In genomic region chrV:13445229-13445949, ce11 we compare ENCODE assay signal across 4 worm cellular contexts.
TF ChIP-seq lines count a peak whose summit lies in the region.

TSS of gene Y2H9A.4 (plus strand) at chrV:13445899.

TF ChIP-seq in whole organism, L1 larva, 84 proteins besides CTCF, POLR2A, EP300 and RAD21 (continues in another document):
- TF ChIP-seq rnt-1 (tag; optimal IDR thresholded peaks at IDR 0.05; lab: Kevin White, UChicago) (peak; percentile 13), nhr-85 (tag; lab: Kevin White, UChicago) (peak; percentile 80), isw-1 (GFP tag; IDR thresholded peaks at IDR 0.05; lab: Robert Waterston, UW) (no peak), ceh-63 (GFP tag; optimal IDR thresholded peaks at IDR 0.05; lab: Kevin White, UChicago) (no peak), nhr-237 (tag; optimal IDR thresholded peaks at IDR 0.05; lab: Kevin White, UChicago) (no peak), nhr-20 (tag; optimal IDR thresholded peaks at IDR 0.05; lab: Kevin White, UChicago) (peak; percentile 46), unc-98 (GFP tag; IDR thresholded peaks at IDR 0.05; lab: Robert Waterston, UW) (no peak), mab-9 (GFP tag; IDR thresholded peaks at IDR 0.05; lab: Robert Waterston, UW) (no peak), efl-1 (optimal IDR thresholded peaks at IDR 0.05; lab: Kevin White, UChicago) (peak in 1 of 2 experiments; percentile 4), efl-1 (GFP tag; optimal IDR thresholded peaks at IDR 0.05 in 1 of 2; lab: Kevin White, UChicago) (no peak), efl-3 (GFP tag; optimal IDR thresholded peaks at IDR 0.05; lab: Kevin White, UChicago) (no peak), ceh-88 (GFP tag; IDR thresholded peaks at IDR 0.05; lab: Robert Waterston, UW) (no peak), xbp-1 (tag; optimal IDR thresholded peaks at IDR 0.05; lab: Kevin White, UChicago) (no peak), sptf-1 (tag; optimal IDR thresholded peaks at IDR 0.05; lab: Kevin White, UChicago) (no peak), egl-13 (tag; optimal IDR thresholded peaks at IDR 0.05; lab: Kevin White, UChicago) (no peak), F16B12.6 (tag; optimal IDR thresholded peaks at IDR 0.05; lab: Kevin White, UChicago) (no peak), nhr-71 (tag; optimal IDR thresholded peaks at IDR 0.05; lab: Kevin White, UChicago) (peak; percentile 38), irx-1 (tag; optimal IDR thresholded peaks at IDR 0.05; lab: Kevin White, UChicago) (no peak), lsy-2 (tag; optimal IDR thresholded peaks at IDR 0.05; lab: Kevin White, UChicago) (peak; percentile 5 to 37), hlh-4 (tag; optimal IDR thresholded peaks at IDR 0.05; lab: Kevin White, UChicago) (no peak), blmp-1 (tag; optimal IDR thresholded peaks at IDR 0.05; lab: Kevin White, UChicago) (peak; percentile 48), tbx-2 (tag; optimal IDR thresholded peaks at IDR 0.05; lab: Kevin White, UChicago) (no peak), aly-2 (tag; optimal IDR thresholded peaks at IDR 0.05; lab: Kevin White, UChicago) (no peak), egl-27 (tag; optimal IDR thresholded peaks at IDR 0.05; lab: Kevin White, UChicago) (no peak), lin-15B (tag; optimal IDR thresholded peaks at IDR 0.05; lab: Kevin White, UChicago) (no peak)

TF ChIP-seq in whole organism, L2 larva, 48 proteins besides CTCF, POLR2A, EP300 and RAD21:
- TF ChIP-seq gmeb-1 (tag; optimal IDR thresholded peaks at IDR 0.05; lab: Kevin White, UChicago) (no peak), nhr-23 (tag; optimal IDR thresholded peaks at IDR 0.05; lab: Kevin White, UChicago) (no peak), crh-2 (tag; optimal IDR thresholded peaks at IDR 0.05; lab: Kevin White, UChicago) (peak; percentile 56), nhr-10 (tag; optimal IDR thresholded peaks at IDR 0.05; lab: Kevin White, UChicago) (no peak), mdl-1 (tag; optimal IDR thresholded peaks at IDR 0.05; lab: Kevin White, UChicago) (no peak), fos-1 (tag; optimal IDR thresholded peaks at IDR 0.05; lab: Kevin White, UChicago) (peak; percentile 53), aly-2 (tag; optimal IDR thresholded peaks at IDR 0.05; lab: Kevin White, UChicago) (no peak), C34F6.9 (tag; optimal IDR thresholded peaks at IDR 0.05; lab: Kevin White, UChicago) (peak; percentile 23), ztf-11 (tag; optimal IDR thresholded peaks at IDR 0.05; lab: Kevin White, UChicago) (no peak), nhr-77 (tag; optimal IDR thresholded peaks at IDR 0.05; lab: Kevin White, UChicago) (no peak), blmp-1 (tag; optimal IDR thresholded peaks at IDR 0.05; lab: Kevin White, UChicago; ENCODE audit: insufficient read depth) (no peak), mab-5 (tag; optimal IDR thresholded peaks at IDR 0.05; lab: Kevin White, UChicago) (peak; percentile 28), nhr-6 (tag; optimal IDR thresholded peaks at IDR 0.05; lab: Kevin White, UChicago) (no peak), nhr-25 (tag; optimal IDR thresholded peaks at IDR 0.05; lab: Kevin White, UChicago) (peak; percentile 31), sma-9 (GFP tag; optimal IDR thresholded peaks at IDR 0.05; lab: Kevin White, UChicago) (no peak), sma-9 (tag; optimal IDR thresholded peaks at IDR 0.05; lab: Kevin White, UChicago) (no peak)
TF ChIP-seq in whole organism, L2 larva: peak in this region for 5.

TF ChIP-seq in whole organism, L3 larva, 47 proteins besides CTCF, POLR2A, EP300 and RAD21:
- TF ChIP-seq lsy-12 (tag; optimal IDR thresholded peaks at IDR 0.05; lab: Kevin White, UChicago) (no peak), ceh-16 (tag; optimal IDR thresholded peaks at IDR 0.05; lab: Kevin White, UChicago) (no peak), elt-1 (tag; optimal IDR thresholded peaks at IDR 0.05; lab: Kevin White, UChicago) (peak; percentile 72), ceh-9 (tag; optimal IDR thresholded peaks at IDR 0.05; lab: Kevin White, UChicago) (no peak), jun-1 (tag; optimal IDR thresholded peaks at IDR 0.05; lab: Kevin White, UChicago) (peak; percentile 67), nhr-67 (tag; optimal IDR thresholded peaks at IDR 0.05; lab: Kevin White, UChicago) (no peak), egl-5 (tag; optimal IDR thresholded peaks at IDR 0.05; lab: Kevin White, UChicago) (no peak), mdl-1 (tag; optimal IDR thresholded peaks at IDR 0.05; lab: Kevin White, UChicago) (no peak), nfya-1 (tag; optimal IDR thresholded peaks at IDR 0.05; lab: Kevin White, UChicago; ENCODE audit: insufficient read depth) (peak; percentile 3), elt-2 (tag; optimal IDR thresholded peaks at IDR 0.05; lab: Kevin White, UChicago) (peak; percentile 54), pha-4 (tag; optimal IDR thresholded peaks at IDR 0.05; lab: Kevin White, UChicago) (peak; percentile 22), nhr-25 (tag; optimal IDR thresholded peaks at IDR 0.05; lab: Kevin White, UChicago) (peak; percentile 72)

TF ChIP-seq in whole organism, L4 larva, 104 proteins besides CTCF, POLR2A, EP300 and RAD21 (continues in another document):
- TF ChIP-seq nhr-11 (tag; optimal IDR thresholded peaks at IDR 0.05; lab: Kevin White, UChicago) (no peak), daf-16 (GFP tag; optimal IDR thresholded peaks at IDR 0.05; lab: Kevin White, UChicago) (no peak), daf-16 (tag; optimal IDR thresholded peaks at IDR 0.05; lab: Kevin White, UChicago) (peak; percentile 93), pha-4 (GFP tag; IDR thresholded peaks at IDR 0.05; lab: Robert Waterston, UW) (no peak), pha-4 (tag; optimal IDR thresholded peaks at IDR 0.05; lab: Kevin White, UChicago) (no peak), nhr-76 (tag; optimal IDR thresholded peaks at IDR 0.05; lab: Kevin White, UChicago) (no peak), zag-1 (tag; optimal IDR thresholded peaks at IDR 0.05; lab: Kevin White, UChicago) (no peak), nhr-6 (tag; optimal IDR thresholded peaks at IDR 0.05; lab: Kevin White, UChicago) (peak; percentile 29), tra-1 (GFP tag; IDR thresholded peaks at IDR 0.05; lab: Robert Waterston, UW) (no peak), nhr-77 (tag; optimal IDR thresholded peaks at IDR 0.05; lab: Kevin White, UChicago) (no peak), lin-29 (GFP tag; IDR thresholded peaks at IDR 0.05; lab: Robert Waterston, UW) (no peak), F37D6.2 (tag; optimal IDR thresholded peaks at IDR 0.05; lab: Kevin White, UChicago) (no peak), zfp-3 (GFP tag; conservative IDR thresholded peaks at IDR 0.05; lab: Robert Waterston, UW) (no peak), lir-3 (tag; optimal IDR thresholded peaks at IDR 0.05; lab: Kevin White, UChicago) (no peak), F10B5.3 (tag; optimal IDR thresholded peaks at IDR 0.05; lab: Kevin White, UChicago) (no peak), gei-8 (GFP tag; optimal IDR thresholded peaks at IDR 0.05; lab: Kevin White, UChicago) (no peak), nhr-28 (tag; optimal IDR thresholded peaks at IDR 0.05; lab: Kevin White, UChicago) (peak; percentile 84), ZK546.5 (tag; optimal IDR thresholded peaks at IDR 0.05; lab: Kevin White, UChicago) (no peak), mep-1 (tag; optimal IDR thresholded peaks at IDR 0.05; lab: Kevin White, UChicago) (no peak), hif-1 (tag; optimal IDR thresholded peaks at IDR 0.05; lab: Kevin White, UChicago) (no peak), dpl-1 (GFP tag; optimal IDR thresholded peaks at IDR 0.05; lab: Kevin White, UChicago) (no peak), F44E2.7 (GFP tag; IDR thresholded peaks at IDR 0.05; lab: Robert Waterston, UW) (no peak), arid-1 (GFP tag; conservative IDR thresholded peaks at IDR 0.05; lab: Robert Waterston, UW) (no peak), pqm-1 (tag; optimal IDR thresholded peaks at IDR 0.05; lab: Kevin White, UChicago) (peak; percentile 37), nhr-48 (tag; optimal IDR thresholded peaks at IDR 0.05; lab: Kevin White, UChicago) (no peak), ctbp-1 (GFP tag; IDR thresholded peaks at IDR 0.05; lab: Robert Waterston, UW) (no peak), daf-19 (GFP tag; conservative IDR thresholded peaks at IDR 0.05; lab: Robert Waterston, UW) (no peak), lin-13 (GFP tag; optimal IDR thresholded peaks at IDR 0.05; lab: Kevin White, UChicago) (no peak), unc-130 (GFP tag; optimal IDR thresholded peaks at IDR 0.05; lab: Kevin White, UChicago) (no peak), unc-62 (GFP tag; optimal IDR thresholded peaks at IDR 0.05 in 1 of 2; lab: Kevin White, UChicago) (peak in 1 of 2 experiments; percentile 94), unc-62 (tag; optimal IDR thresholded peaks at IDR 0.05; lab: Kevin White, UChicago) (no peak), hlh-30 (tag; optimal IDR thresholded peaks at IDR 0.05; lab: Kevin White, UChicago; ENCODE audit: insufficient read depth) (no peak), mdl-1 (tag; optimal IDR thresholded peaks at IDR 0.05; lab: Kevin White, UChicago) (no peak), ztf-11 (tag; optimal IDR thresholded peaks at IDR 0.05; lab: Kevin White, UChicago) (no peak), vab-7 (GFP tag; IDR thresholded peaks at IDR 0.05; lab: Robert Waterston, UW) (no peak), dmd-9 (GFP tag; IDR thresholded peaks at IDR 0.05; lab: Robert Waterston, UW) (no peak), egl-43 (GFP tag; IDR thresholded peaks at IDR 0.05; lab: Robert Waterston, UW) (no peak), ceh-62 (tag; optimal IDR thresholded peaks at IDR 0.05; lab: Kevin White, UChicago) (no peak), mdt-29 (GFP tag; IDR thresholded peaks at IDR 0.05; lab: Robert Waterston, UW) (no peak), zip-2 (tag; optimal IDR thresholded peaks at IDR 0.05; lab: Kevin White, UChicago) (no peak), ama-1 (optimal IDR thresholded peaks at IDR 0.05; lab: Kevin White, UChicago) (no peak), ceh-82 (tag; optimal IDR thresholded peaks at IDR 0.05; lab: Kevin White, UChicago) (no peak), lin-38 (GFP tag; IDR thresholded peaks at IDR 0.05; lab: Robert Waterston, UW) (no peak), ZK337.2 (GFP tag; IDR thresholded peaks at IDR 0.05; lab: Robert Waterston, UW) (no peak), jun-1 (tag; optimal IDR thresholded peaks at IDR 0.05; lab: Kevin White, UChicago) (no peak), daf-8 (GFP tag; IDR thresholded peaks at IDR 0.05; lab: Robert Waterston, UW) (no peak), nhr-102 (tag; optimal IDR thresholded peaks at IDR 0.05; lab: Kevin White, UChicago) (no peak), mes-2 (tag; optimal IDR thresholded peaks at IDR 0.05; lab: Kevin White, UChicago; ENCODE audit: poor library complexity, severe bottlenecking) (no peak), F26F4.8 (GFP tag; conservative IDR thresholded peaks at IDR 0.05; lab: Robert Waterston, UW) (no peak), Y48G9A.11 (GFP tag; IDR thresholded peaks at IDR 0.05; lab: Robert Waterston, UW) (no peak), rbr-2 (tag; optimal IDR thresholded peaks at IDR 0.05; lab: Kevin White, UChicago) (no peak)

Comparison
In these comparisons a context has a peak if more than half of its experiments do, and no peak if none do; other contexts are left out.
1. Of the 29 proteins assayed by ChIP-seq in both whole organism, L4 larva and whole organism, L1 larva: peak only in whole organism, L4 larva: nhr-28 and pqm-1; only in whole organism, L1 larva: lsy-2; in both: none; in neither: 25; mixed calls (peak in some experiments, not most) for 1.